Fruit fly (Drosophila melanogaster) whole organism, embryonic: ENCODE data around the gene APC4.
A peak's percentile ranks its signal among the peaks of the same experiment; 100 is the strongest.

Experiments used
- Abd-B ChIP-seq: fragments of 200-800 bp; sonication (Bioruptor generic); optimal IDR thresholded peaks from 2 replicates; lab custom pipeline; 2018; ENCODE audit warnings: missing biosample characterization, mild to moderate bottlenecking, missing genetic modification characterization, moderate library complexity
- Blimp-1 ChIP-seq: fragments of 200-800 bp; sonication (Bioruptor generic); optimal IDR thresholded peaks from 3 replicates; lab custom pipeline; 2018; ENCODE audit warnings: missing biosample characterization, missing genetic modification characterization, mild to moderate bottlenecking, moderate library complexity, missing genetic modification reagents
- C15 ChIP-seq: fragments of 200-800 bp; sonication (Bioruptor generic); IDR thresholded peaks from 3 replicates; pipeline ENCODE4 v1.3.6; 2022; ENCODE audit warnings: missing biosample characterization, missing genetic modification characterization
- CG11093 ChIP-seq: fragments of 200-800 bp; sonication (Bioruptor generic); IDR thresholded peaks from 3 replicates; pipeline ENCODE4 v1.3.6; 2022; ENCODE audit warnings: missing biosample characterization, missing genetic modification characterization
- CG12769 ChIP-seq: fragments of 200-800 bp; sonication (Bioruptor generic); optimal IDR thresholded peaks from 2 replicates; lab custom pipeline; 2019; ENCODE audit warnings: missing biosample characterization, mild to moderate bottlenecking, missing genetic modification characterization, moderate library complexity
- CG13894 ChIP-seq: fragments of 200-800 bp; sonication (Bioruptor generic); optimal IDR thresholded peaks from 3 replicates; lab custom pipeline; 2018; ENCODE audit warnings: missing biosample characterization, mild to moderate bottlenecking, missing genetic modification characterization, moderate library complexity
- CG15011 ChIP-seq: fragments of 200-800 bp; sonication (Bioruptor generic); optimal IDR thresholded peaks from 3 replicates; lab custom pipeline; 2018; ENCODE audit warnings: missing biosample characterization, mild to moderate bottlenecking, missing genetic modification characterization
- CG1602 ChIP-seq: fragments of 200-800 bp; sonication (Bioruptor generic); optimal IDR thresholded peaks from 3 replicates; lab custom pipeline; 2016; ENCODE audit warnings: missing biosample characterization, missing genetic modification characterization
- CG18599 ChIP-seq: fragments of 200-800 bp; sonication (Bioruptor generic); optimal IDR thresholded peaks from 3 replicates; lab custom pipeline; 2017; ENCODE audit warnings: missing biosample characterization, missing genetic modification characterization, mild to moderate bottlenecking, moderate library complexity, missing genetic modification reagents
- CG2120 ChIP-seq: fragments of 200-800 bp; sonication (Bioruptor generic); optimal IDR thresholded peaks from 3 replicates; lab custom pipeline; 2016; ENCODE audit warnings: missing biosample characterization, missing genetic modification characterization
- CG3065 ChIP-seq: fragments of 200-800 bp; sonication (Bioruptor generic); optimal IDR thresholded peaks from 2 replicates; lab custom pipeline; 2016; ENCODE audit warnings: missing biosample characterization, missing genetic modification characterization
- CG32532 ChIP-seq: fragments of 200-800 bp; sonication (Bioruptor generic); IDR thresholded peaks from 2 replicates; pipeline ENCODE4 v1.3.6; 2022; ENCODE audit warnings: missing biosample characterization, missing genetic modification characterization
- CG4820 ChIP-seq: fragments of 200-800 bp; sonication (Bioruptor generic); optimal IDR thresholded peaks from 3 replicates; lab custom pipeline; 2016; ENCODE audit warnings: missing biosample characterization, missing genetic modification characterization
- CG6254 ChIP-seq: fragments of 200-800 bp; sonication (Bioruptor generic); optimal IDR thresholded peaks from 3 replicates; lab custom pipeline; 2017; ENCODE audit warnings: mild to moderate bottlenecking, missing biosample characterization, missing genetic modification reagents, missing genetic modification characterization
- CG7745 ChIP-seq: fragments of 200-800 bp; sonication (Bioruptor generic); optimal IDR thresholded peaks from 2 replicates; lab custom pipeline; 2018; ENCODE audit warnings: missing biosample characterization, mild to moderate bottlenecking, missing genetic modification characterization, moderate library complexity
- CG7963 ChIP-seq: fragments of 200-800 bp; sonication (Bioruptor generic); IDR thresholded peaks from 3 replicates; pipeline ENCODE4 v1.3.6; 2022; ENCODE audit warnings: missing biosample characterization, missing genetic modification characterization; ENCODE audit not compliant: partially characterized antibody
- CG8290 ChIP-seq, 3 experiments: fragments of 200-800 bp; sonication (Bioruptor generic); optimal IDR thresholded peaks; 2 replicates each; lab custom pipeline; 2016 to 2019; ENCODE audit warnings: missing biosample characterization in 3 of 3, missing genetic modification characterization in 3 of 3, mild to moderate bottlenecking in 2 of 3, moderate library complexity in 1 of 3
- CG8944 ChIP-seq: fragments of 200-800 bp; sonication (Bioruptor generic); optimal IDR thresholded peaks from 3 replicates; lab custom pipeline; 2016; ENCODE audit warnings: missing biosample characterization, missing genetic modification characterization
- CG9437 ChIP-seq: fragments of 200-800 bp; sonication (Bioruptor generic); optimal IDR thresholded peaks from 2 replicates; lab custom pipeline; 2018; ENCODE audit warnings: missing biosample characterization, mild to moderate bottlenecking, missing genetic modification characterization
- CoRest ChIP-seq: fragments of 200-800 bp; sonication (Bioruptor generic); optimal IDR thresholded peaks from 3 replicates; lab custom pipeline; 2018; ENCODE audit warnings: missing biosample characterization, mild to moderate bottlenecking, missing genetic modification characterization, moderate library complexity
- Dbx ChIP-seq: fragments of 200-800 bp; sonication (Bioruptor generic); IDR thresholded peaks from 3 replicates; pipeline ENCODE4 v1.3.6; 2022; ENCODE audit warnings: missing biosample characterization, missing genetic modification characterization
- Dll ChIP-seq: fragments of 200-800 bp; sonication (Bioruptor generic); IDR thresholded peaks from 4 replicates; pipeline ENCODE4 v1.3.6; 2022; ENCODE audit warnings: missing biosample characterization, missing genetic modification characterization; ENCODE audit not compliant: partially characterized antibody
- Gug ChIP-seq: fragments of 200-800 bp; sonication (Bioruptor generic); IDR thresholded peaks from 4 replicates; pipeline ENCODE4 v1.3.6; 2022; ENCODE audit warnings: missing biosample characterization, missing genetic modification characterization
- Hand ChIP-seq: fragments of 200-800 bp; sonication (Bioruptor generic); optimal IDR thresholded peaks from 2 replicates; lab custom pipeline; 2017; ENCODE audit warnings: mild to moderate bottlenecking, missing biosample characterization, missing genetic modification reagents, missing genetic modification characterization
- Hr51 ChIP-seq, 2 experiments: fragments of 200-800 bp; sonication (Bioruptor generic); optimal IDR thresholded peaks; 2 replicates in 1 of 2; 3 replicates in 1 of 2; lab custom pipeline; 2016 to 2018; ENCODE audit warnings: missing biosample characterization in 2 of 2, missing genetic modification characterization in 2 of 2, mild to moderate bottlenecking in 1 of 2, moderate library complexity in 1 of 2
- MBD-R2 ChIP-seq: fragments of 200-800 bp; sonication (Bioruptor generic); IDR thresholded peaks from 2 replicates; pipeline ENCODE4 v1.3.6; 2022; ENCODE audit warnings: missing biosample characterization, missing genetic modification characterization
- Med ChIP-seq: fragments of 200-800 bp; sonication (Bioruptor generic); peaks from one replicate; lab custom pipeline; 2016; ENCODE audit warnings: missing biosample characterization, missing genetic modification characterization, mild to moderate bottlenecking, inconsistent platforms, moderate library complexity
- NC2α ChIP-seq: fragments of 200-800 bp; sonication (Bioruptor generic); optimal IDR thresholded peaks from 2 replicates; lab custom pipeline; 2016; ENCODE audit warnings: missing biosample characterization, missing genetic modification characterization
- NFAT ChIP-seq: fragments of 200-800 bp; sonication (Bioruptor generic); IDR thresholded peaks from 2 replicates; pipeline ENCODE4 v1.3.6; 2022; ENCODE audit warnings: missing biosample characterization, missing genetic modification characterization
- Nf-YC ChIP-seq: fragments of 200-800 bp; optimal IDR thresholded peaks from 3 replicates; lab custom pipeline; 2019; ENCODE audit warnings: missing biosample characterization, mild to moderate bottlenecking, missing genetic modification characterization, moderate library complexity
- Rfx ChIP-seq: fragments of 200-800 bp; sonication (Bioruptor generic); IDR thresholded peaks from 2 replicates; pipeline ENCODE4 v1.3.6; 2022; ENCODE audit warnings: missing biosample characterization, missing genetic modification characterization
- Sox100B ChIP-seq: fragments of 200-800 bp; sonication (Bioruptor generic); optimal IDR thresholded peaks from 3 replicates; lab custom pipeline; 2018; ENCODE audit warnings: missing biosample characterization, mild to moderate bottlenecking, missing genetic modification characterization
- Sry-δ ChIP-seq: fragments of 200-800 bp; sonication (Bioruptor generic); optimal IDR thresholded peaks from 2 replicates; lab custom pipeline; 2016; ENCODE audit warnings: missing biosample characterization, missing genetic modification characterization
- Tbp ChIP-seq: fragments of >200 bp; optimal IDR thresholded peaks from 2 replicates; lab custom pipeline; 2018; ENCODE audit warnings: missing biosample characterization, missing genetic modification characterization
- az2 ChIP-seq: fragments of 200-800 bp; sonication (Bioruptor generic); optimal IDR thresholded peaks from 3 replicates; lab custom pipeline; 2016; ENCODE audit warnings: missing biosample characterization, missing genetic modification characterization
- bsh ChIP-seq, 2 experiments: fragments of 200-800 bp; sonication (Bioruptor generic); optimal IDR thresholded peaks; 2 replicates each; lab custom pipeline; 2017 to 2018; ENCODE audit warnings: mild to moderate bottlenecking in 2 of 2, missing biosample characterization in 2 of 2, missing genetic modification characterization in 2 of 2, moderate library complexity in 1 of 2
- dan ChIP-seq: fragments of 200-800 bp; sonication (Bioruptor generic); IDR thresholded peaks from 2 replicates; pipeline ENCODE4 v1.3.6; 2022; ENCODE audit warnings: missing biosample characterization, missing genetic modification characterization
- dpn ChIP-seq, 2 experiments: fragments of 200-800 bp; sonication (Bioruptor generic); optimal IDR thresholded peaks; 3 replicates each; lab custom pipeline; 2016; ENCODE audit warnings: missing biosample characterization in 2 of 2, missing genetic modification characterization in 2 of 2
- gce ChIP-seq: fragments of 200-800 bp; sonication (Bioruptor generic); IDR thresholded peaks from 3 replicates; pipeline ENCODE4 v1.3.6; 2022; ENCODE audit warnings: missing biosample characterization, missing genetic modification characterization
- grau ChIP-seq: fragments of 200-800 bp; optimal IDR thresholded peaks from 3 replicates; lab custom pipeline; 2019; ENCODE audit warnings: missing biosample characterization, mild to moderate bottlenecking, missing genetic modification characterization, moderate library complexity
- grn ChIP-seq: fragments of 200-800 bp; sonication (Bioruptor generic); optimal IDR thresholded peaks from 3 replicates; lab custom pipeline; 2017; ENCODE audit warnings: missing biosample characterization, missing genetic modification characterization
- hb ChIP-seq: fragments of 200-800 bp; sonication (Bioruptor generic); IDR thresholded peaks from 3 replicates; pipeline ENCODE4 v1.3.6; 2022; ENCODE audit warnings: missing biosample characterization, missing genetic modification characterization; ENCODE audit not compliant: partially characterized antibody
- inv ChIP-seq: fragments of 200-800 bp; sonication (Bioruptor generic); IDR thresholded peaks from 2 replicates; pipeline ENCODE4 v1.3.6; 2022; ENCODE audit warnings: missing biosample characterization, missing genetic modification characterization; ENCODE audit not compliant: partially characterized antibody
- lmd ChIP-seq: fragments of 200-800 bp; sonication (Bioruptor generic); IDR thresholded peaks from 2 replicates; pipeline ENCODE4 v1.3.6; 2022; ENCODE audit warnings: missing biosample characterization, missing genetic modification characterization
- maf-S ChIP-seq: fragments of 200-800 bp; sonication (Bioruptor generic); optimal IDR thresholded peaks from 2 replicates; lab custom pipeline; 2016; ENCODE audit warnings: missing biosample characterization, missing genetic modification characterization
- psq ChIP-seq: fragments of 200-800 bp; sonication (Bioruptor generic); optimal IDR thresholded peaks from 2 replicates; lab custom pipeline; 2017; ENCODE audit warnings: missing biosample characterization, missing genetic modification characterization
- zen2 ChIP-seq: fragments of 200-800 bp; sonication (Bioruptor generic); IDR thresholded peaks from 3 replicates; pipeline ENCODE4 v1.3.6; 2022; ENCODE audit warnings: missing biosample characterization, missing genetic modification characterization; ENCODE audit not compliant: partially characterized antibody

APC4 gene

dm6 chrX:9106212-9106774 is 23.6 kb downstream of the APC4 start, which contains the start of gene Bx42 (continued):
- TF ChIP-seq CG8944 (GFP tag; lab: Kevin White, UChicago) (no peak), CG11093 (GFP tag; lab: Robert Waterston, UW) (no peak), CG6254 (GFP tag; lab: Kevin White, UChicago) (no peak), Hand (GFP tag; lab: Kevin White, UChicago) (no peak), CG15011 (GFP tag; lab: Kevin White, UChicago) (no peak), dan (GFP tag; lab: Robert Waterston, UW) (no peak), NC2α (GFP tag; lab: Kevin White, UChicago) (no peak), Nf-YC (tag; lab: Kevin White, UChicago) (no peak), CG3065 (GFP tag; lab: Kevin White, UChicago) (no peak), Dll (no peak), CG7745 (tag; lab: Kevin White, UChicago) (no peak), Rfx (peak; percentile 34), gce (no peak), psq (GFP tag; lab: Kevin White, UChicago) (no peak), grau (tag; lab: Kevin White, UChicago) (no peak), Gug (GFP tag; lab: Robert Waterston, UW) (no peak), lmd (GFP tag; lab: Robert Waterston, UW) (no peak), CG9437 (GFP tag; lab: Kevin White, UChicago) (peak; percentile 96), Tbp (GFP tag; lab: Kevin White, UChicago) (no peak), grn (GFP tag; lab: Kevin White, UChicago) (no peak), maf-S (GFP tag; lab: Kevin White, UChicago) (no peak), Med (GFP tag; lab: Kevin White, UChicago) (peak; percentile 68), CG12769 (tag; lab: Kevin White, UChicago) (no peak), CG32532 (GFP tag; lab: Robert Waterston, UW) (no peak)
- TF ChIP-seq, all 482 proteins: peak for 44

- TF ChIP-seq inv (GFP tag; lab: Robert Waterston, UW) = peak; percentile 75
- peak; percentile 10; the same call in 1 of the 4 replicates for TF ChIP-seq Gug (GFP tag; lab: Robert Waterston, UW)
- no peak for TF ChIP-seq CG13894 (tag; lab: Kevin White, UChicago)
- TF ChIP-seq MBD-R2 (GFP tag; lab: Robert Waterston, UW) = peak; percentile 51
- TF ChIP-seq CoRest (tag; lab: Kevin White, UChicago) = peak; percentile 12
- peak; percentile 19 for TF ChIP-seq CG4820
- no peak for TF ChIP-seq CG18599
- TF ChIP-seq dpn (GFP tag; optimal IDR thresholded peaks at IDR 0.05; lab: Kevin White, UChicago) = peak; percentile 6 to 47
- TF ChIP-seq NFAT (GFP tag; lab: Robert Waterston, UW) = peak; percentile 35; the same call in 1 of the 2 replicates
- TF ChIP-seq Sox100B = no peak
- peak; percentile 13 for TF ChIP-seq az2 (GFP tag; lab: Kevin White, UChicago)
- TF ChIP-seq CG2120 (GFP tag; lab: Kevin White, UChicago) = peak; percentile 48
- TF ChIP-seq Blimp-1 (GFP tag; lab: Kevin White, UChicago) = no peak
- TF ChIP-seq CG1602 = peak; percentile 15
- peak; percentile 51 for TF ChIP-seq Abd-B (GFP tag; lab: Kevin White, UChicago)
- peak; percentile 74 for TF ChIP-seq hb
- peak; percentile 33 for TF ChIP-seq Rfx
- 0 out of 3 replicates have a peak, but pooled peaks have one; percentile 44 for TF ChIP-seq zen2 (GFP tag; lab: Robert Waterston, UW)
- peak; percentile 47; the same call in 1 of the 2 replicates for TF ChIP-seq CG32532 (GFP tag; lab: Robert Waterston, UW)
- TF ChIP-seq CG7963 = peak; percentile 64; the same call in 2 of the 3 replicates
- peak; percentile 83 for TF ChIP-seq Sry-δ
- TF ChIP-seq bsh (GFP tag; optimal IDR thresholded peaks at IDR 0.05; lab: Kevin White, UChicago) = peak in 1 of 2 experiments; percentile 5
- TF ChIP-seq C15 = no peak
- peak; percentile 66 for TF ChIP-seq CG8290 (GFP tag; optimal IDR thresholded peaks at IDR 0.05; lab: Kevin White, UChicago)
- peak in 1 of 2 experiments; percentile 39 for TF ChIP-seq CG8290 (tag; optimal IDR thresholded peaks at IDR 0.05; lab: Kevin White, UChicago)
- no peak for TF ChIP-seq Hr51 (GFP tag; optimal IDR thresholded peaks at IDR 0.05; lab: Kevin White, UChicago)
- 0 out of 3 replicates have a peak, but pooled peaks have one; percentile 5 for TF ChIP-seq Dbx
These were observed 24.1 kb downstream of the APC4 start, which contains the start of gene Arfrp1 for dm6 chrX:9106775-9107283. Gene Arfrp1, plus strand, starts transcription at chrX:9107069.
